Fruit fly (Drosophila melanogaster) whole organism, wandering third instar larva: ENCODE measurements around the gene CG4332.

Experiments
- Sp1 ChIP-seq: fragments of 200-800 bp; sonication (Bioruptor generic); optimal IDR thresholded peaks from 3 replicates; lab custom pipeline; 2019; ENCODE audit warnings: missing biosample characterization, mild to moderate bottlenecking, missing genetic modification characterization, moderate library complexity
- pan ChIP-seq: fragments of >200 bp; optimal IDR thresholded peaks from 2 replicates; lab custom pipeline; 2017

- TF ChIP-seq Sp1: no peak
- no peak for TF ChIP-seq pan (lab: Kevin White, UChicago)
These were observed 47.3 kb downstream of the CG4332 start, which contains the start of gene CG44437 for dm6 chrX:13202162-13202561.
